Fruit fly (Drosophila melanogaster): Measurements from ENCODE around the gene opa.
A peak's percentile ranks its signal among the peaks of the same experiment; 100 is the strongest.

opa gene

dm6 chr3R:4849035-4849656, 3.5 kb upstream of the opa start:
- no peak for TF ChIP-seq Dif (GFP tag; optimal IDR thresholded peaks at IDR 0.05; ENCODE audit: partially characterized antibody)
- TF ChIP-seq HLH106 (tag; optimal IDR thresholded peaks at IDR 0.05): no peak
- TF ChIP-seq ey (GFP tag; optimal IDR thresholded peaks at IDR 0.05): no peak
- no peak for TF ChIP-seq Jra (GFP tag; optimal IDR thresholded peaks at IDR 0.05)
- no peak for TF ChIP-seq Rel (GFP tag; optimal IDR thresholded peaks at IDR 0.05)
- TF ChIP-seq Rel (tag; optimal IDR thresholded peaks at IDR 0.05): no peak
- TF ChIP-seq sage (GFP tag; optimal IDR thresholded peaks at IDR 0.05): no peak
- no peak for TF ChIP-seq Vsx2 (GFP tag; optimal IDR thresholded peaks at IDR 0.05; ENCODE audit: partially characterized antibody)
- no peak for TF ChIP-seq br (GFP tag; optimal IDR thresholded peaks at IDR 0.05)

- TF ChIP-seq Abd-B (GFP tag; optimal IDR thresholded peaks at IDR 0.05) (no peak), dmrt93B (GFP tag; optimal IDR thresholded peaks at IDR 0.05) (no peak), Dfd (GFP tag; optimal IDR thresholded peaks at IDR 0.05) (peak; percentile 62), Myc (optimal IDR thresholded peaks at IDR 0.05) (no peak), GATAd (GFP tag; optimal IDR thresholded peaks at IDR 0.05) (no peak)
Observed at dm6 chr3R:4853504-4853903, 891 bp downstream of the opa start.

- TF ChIP-seq Hnf4 (GFP tag; optimal IDR thresholded peaks at IDR 0.05): no peak
- no peak for TF ChIP-seq h (GFP tag; optimal IDR thresholded peaks at IDR 0.05)
- TF ChIP-seq tai (GFP tag; optimal IDR thresholded peaks at IDR 0.05): no peak
- TF ChIP-seq Abd-B (GFP tag; optimal IDR thresholded peaks at IDR 0.05): no peak
- no peak for TF ChIP-seq HLH106 (tag; optimal IDR thresholded peaks at IDR 0.05)
- no peak for TF ChIP-seq Jra (GFP tag; optimal IDR thresholded peaks at IDR 0.05)
- no peak for TF ChIP-seq Mio (GFP tag; optimal IDR thresholded peaks at IDR 0.05)
- TF ChIP-seq Vsx2 (GFP tag; optimal IDR thresholded peaks at IDR 0.05; ENCODE audit: partially characterized antibody): no peak
- no peak for TF ChIP-seq jim (GFP tag; optimal IDR thresholded peaks at IDR 0.05)
Observed at dm6 chr3R:4854216-4854615, 1.6 kb downstream of the opa start.

dm6 chr3R:4855711-4856110, 3.1 kb downstream of the opa start:
- TF ChIP-seq CG9705 (GFP tag; optimal IDR thresholded peaks at IDR 0.05) (no peak), psq (GFP tag; optimal IDR thresholded peaks at IDR 0.05) (no peak), sv (GFP tag; optimal IDR thresholded peaks at IDR 0.05) (no peak), woc (GFP tag; optimal IDR thresholded peaks at IDR 0.05) (no peak), dl (GFP tag; optimal IDR thresholded peaks at IDR 0.05; ENCODE audit: insufficient read depth in 1 of 2, partially characterized antibody in 2 of 2) (no peak), Dif (GFP tag; optimal IDR thresholded peaks at IDR 0.05; ENCODE audit: partially characterized antibody) (no peak), pan (optimal IDR thresholded peaks at IDR 0.05) (no peak), CG32264 (GFP tag; optimal IDR thresholded peaks at IDR 0.05) (no peak), Hr83 (GFP tag; optimal IDR thresholded peaks at IDR 0.05; ENCODE audit: poor library complexity, severe bottlenecking) (no peak), Abd-B (GFP tag; optimal IDR thresholded peaks at IDR 0.05) (no peak), ey (GFP tag; optimal IDR thresholded peaks at IDR 0.05) (no peak), HLH106 (tag; optimal IDR thresholded peaks at IDR 0.05) (no peak), foxo (GFP tag; optimal IDR thresholded peaks at IDR 0.05) (no peak), OdsH (GFP tag; optimal IDR thresholded peaks at IDR 0.05) (no peak), N (GFP tag; optimal IDR thresholded peaks at IDR 0.05) (no peak), Rel (GFP tag; optimal IDR thresholded peaks at IDR 0.05) (no peak), Rel (tag; optimal IDR thresholded peaks at IDR 0.05) (no peak), Vsx2 (GFP tag; optimal IDR thresholded peaks at IDR 0.05; ENCODE audit: partially characterized antibody) (no peak), fru (GFP tag; optimal IDR thresholded peaks at IDR 0.05) (no peak)

- TF ChIP-seq pan (optimal IDR thresholded peaks at IDR 0.05): no peak
- TF ChIP-seq Hr78 (GFP tag; optimal IDR thresholded peaks at IDR 0.05): no peak
- no peak for TF ChIP-seq Hr83 (GFP tag; optimal IDR thresholded peaks at IDR 0.05; ENCODE audit: poor library complexity, severe bottlenecking)
- no peak for TF ChIP-seq Jra (GFP tag; optimal IDR thresholded peaks at IDR 0.05)
- no peak for TF ChIP-seq Dfd (GFP tag; optimal IDR thresholded peaks at IDR 0.05)
- TF ChIP-seq tai (GFP tag; optimal IDR thresholded peaks at IDR 0.05): no peak
- no peak for TF ChIP-seq OdsH (GFP tag; optimal IDR thresholded peaks at IDR 0.05)
- no peak for TF ChIP-seq psq (GFP tag; optimal IDR thresholded peaks at IDR 0.05)
- TF ChIP-seq woc (GFP tag; optimal IDR thresholded peaks at IDR 0.05): no peak
Observed at dm6 chr3R:4858018-4858417, 5.4 kb downstream of the opa start.
